Fruit fly (Drosophila melanogaster): Measurements from ENCODE around the gene Ant2.

DNA sequence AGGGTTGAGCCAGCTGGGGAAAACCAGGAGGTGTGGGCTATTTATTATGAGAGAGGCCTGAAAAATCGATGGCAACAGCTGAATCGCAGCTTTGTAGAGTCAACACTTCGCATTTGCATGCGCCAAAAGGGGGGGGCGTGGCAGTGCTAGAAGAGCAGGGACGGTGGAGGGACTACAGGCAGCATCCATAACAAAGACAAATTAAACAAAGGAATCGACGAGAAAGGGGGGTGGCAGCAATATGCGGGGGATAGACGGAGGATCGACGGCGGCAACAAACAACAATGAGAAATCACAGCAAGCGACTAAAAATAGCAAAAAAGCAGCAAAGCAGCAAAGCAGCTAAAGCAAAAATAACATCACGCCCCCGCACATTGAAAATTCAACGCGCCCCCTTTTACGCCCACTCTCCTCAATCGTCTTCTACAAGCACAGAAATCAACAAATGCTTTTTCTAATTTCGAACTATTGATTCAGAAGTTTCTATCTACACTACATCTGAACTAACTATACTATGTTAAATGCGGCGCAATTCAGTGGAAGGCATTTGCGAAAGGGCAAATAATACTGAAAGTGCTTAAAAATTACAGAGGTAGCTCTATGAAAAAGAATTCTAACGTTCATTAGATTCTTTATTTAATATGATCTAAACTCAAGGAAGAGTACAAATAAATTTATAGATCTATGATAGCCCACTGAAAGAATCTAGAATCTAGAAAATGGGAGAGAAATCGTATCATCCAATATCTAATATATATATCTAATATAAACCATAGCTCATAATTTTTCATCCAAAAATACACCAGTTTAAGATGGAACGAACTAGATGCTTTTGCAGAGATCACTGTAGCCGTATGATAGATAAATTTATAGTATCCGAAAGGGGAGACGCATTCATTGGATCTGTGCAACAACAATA, 51.7 kb downstream of the Ant2 start:
- TF ChIP-seq kay (GFP tag; ENCODE audit: borderline replicate concordance) (peak; percentile 6), CG7045 (GFP tag; optimal IDR thresholded peaks at IDR 0.05) (no peak), pad (GFP tag; optimal IDR thresholded peaks at IDR 0.05) (no peak)
